Fruit fly (Drosophila melanogaster): ENCODE results near the gene Grip75.

Gene Grip75

dm6 chr2L:10483073-10483472, at the start of gene Grip75:
TSS of gene Grip75 (plus strand) at chr2L:10483295.
- no peak for TF ChIP-seq CG17801 (GFP tag; optimal IDR thresholded peaks at IDR 0.05; ENCODE audit: partially characterized antibody)

dm6 chr2L:10435606-10436160, 47.4 kb upstream of the Grip75 start, which contains the start of the genes TBC1D16 and holn1:
TSS of gene TBC1D16 (minus strand) at chr2L:10435656.
TSS of gene holn1 (plus strand) at chr2L:10435995.
- no peak for TF ChIP-seq CG17801 (GFP tag; optimal IDR thresholded peaks at IDR 0.05; ENCODE audit: partially characterized antibody)

dm6 chr2L:10437317-10437716, 45.8 kb upstream of the Grip75 start, which contains the start of gene STUB1:
TSS of gene STUB1 (plus strand) at chr2L:10437548.
- peak; percentile 29 for TF ChIP-seq CG17801 (GFP tag; optimal IDR thresholded peaks at IDR 0.05; ENCODE audit: partially characterized antibody)

dm6 chr2L:10439174-10439573, 43.9 kb upstream of the Grip75 start, which contains the start of gene Nse4:
TSS of gene Nse4 (plus strand) at chr2L:10439440.
- peak; percentile 31 for TF ChIP-seq CG17801 (GFP tag; optimal IDR thresholded peaks at IDR 0.05; ENCODE audit: partially characterized antibody)

dm6 chr2L:10442048-10442790, 40.9 kb upstream of the Grip75 start, which contains the start of gene loh:
TSS of gene loh (plus strand) at chr2L:10442534.
- TF ChIP-seq CG17801 (GFP tag; optimal IDR thresholded peaks at IDR 0.05; ENCODE audit: partially characterized antibody): no peak

- no peak for TF ChIP-seq CG17801 (GFP tag; optimal IDR thresholded peaks at IDR 0.05; ENCODE audit: partially characterized antibody)
These were observed 30.8 kb upstream of the Grip75 start, which contains the start of gene ppk10 for dm6 chr2L:10452296-10452695. TSS of gene ppk10 (minus strand) at chr2L:10452396.

dm6 chr2L:10455944-10456520, 27.1 kb upstream of the Grip75 start:
- TF ChIP-seq CG17801 (GFP tag; optimal IDR thresholded peaks at IDR 0.05; ENCODE audit: partially characterized antibody): no peak

dm6 chr2L:10457191-10457899, 25.8 kb upstream of the Grip75 start, which contains the start of the genes LManI and LManII:
TSS of gene LManI (minus strand) at chr2L:10457241.
TSS of gene LManII (plus strand) at chr2L:10457658.
- TF ChIP-seq CG17801 (GFP tag; optimal IDR thresholded peaks at IDR 0.05; ENCODE audit: partially characterized antibody): peak; percentile 45

- TF ChIP-seq CG17801 (GFP tag; optimal IDR thresholded peaks at IDR 0.05; ENCODE audit: partially characterized antibody): no peak
These were observed 24.1 kb upstream of the Grip75 start for dm6 chr2L:10458979-10459378.

dm6 chr2L:10466865-10467270, 16.2 kb upstream of the Grip75 start:
- no peak for TF ChIP-seq CG17801 (GFP tag; optimal IDR thresholded peaks at IDR 0.05; ENCODE audit: partially characterized antibody)

- TF ChIP-seq CG17801 (GFP tag; optimal IDR thresholded peaks at IDR 0.05; ENCODE audit: partially characterized antibody): no peak
These were observed 14.7 kb upstream of the Grip75 start for dm6 chr2L:10468388-10468787.

- TF ChIP-seq CG17801 (GFP tag; optimal IDR thresholded peaks at IDR 0.05; ENCODE audit: partially characterized antibody): no peak
These were observed 14.1 kb upstream of the Grip75 start for dm6 chr2L:10468978-10469377.

- no peak for TF ChIP-seq CG17801 (GFP tag; optimal IDR thresholded peaks at IDR 0.05; ENCODE audit: partially characterized antibody)
These were observed 12.9 kb upstream of the Grip75 start for dm6 chr2L:10470211-10470610.

- no peak for TF ChIP-seq CG17801 (GFP tag; optimal IDR thresholded peaks at IDR 0.05; ENCODE audit: partially characterized antibody)
These were observed 10.8 kb upstream of the Grip75 start for dm6 chr2L:10472257-10472656.

dm6 chr2L:10474268-10474678, 8.8 kb upstream of the Grip75 start, which contains the start of gene RluA-1:
TSS of gene RluA-1 (minus strand) at chr2L:10474349.
- TF ChIP-seq CG17801 (GFP tag; optimal IDR thresholded peaks at IDR 0.05; ENCODE audit: partially characterized antibody): peak; percentile 72
